Worm (Caenorhabditis elegans) whole organism, mixed stage, embryonic: Measurements from ENCODE around the gene nhr-193.

ENCODE experiments used
- lin-13 ChIP-seq: fragments of 150-350 bp; optimal IDR thresholded peaks from 2 replicates; lab custom pipeline; 2014; ENCODE audit warnings: missing biosample characterization, missing genetic modification characterization
- unc-120 ChIP-seq: sonication (generic microtip); optimal IDR thresholded peaks from 2 replicates; lab custom pipeline; 2017; ENCODE audit warnings: missing genetic modification characterization, missing compliant biosample characterization; ENCODE audit not compliant: poor library complexity, severe bottlenecking

- TF ChIP-seq lin-13 (no peak), unc-120 (tag; lab: Kevin White, UChicago) (no peak)
Measured at ce11 chrV:16356798-16357197, 14.7 kb downstream of the nhr-193 start.
